Worm (Caenorhabditis elegans): Measurements from ENCODE around the gene R02F11.2.

ce11 chrV:4818563-4818962, 24.2 kb downstream of the R02F11.2 start, which contains the start of gene ccep-97:
- TF ChIP-seq him-1 (tag; optimal IDR thresholded peaks at IDR 0.05) = no peak
- no peak for TF ChIP-seq W03F9.2 (tag; optimal IDR thresholded peaks at IDR 0.05)
- TF ChIP-seq dao-5 (tag; optimal IDR thresholded peaks at IDR 0.05) = no peak

Data from whole organism, L4/young adult.